Fruit fly (Drosophila melanogaster) whole organism, pupa: ENCODE data around the gene alphaTub85E.
"Not testable (repeated sequence)": the region's sequence is repeated elsewhere in the genome, so short reads cannot be mapped to it uniquely, and the experiment has no call there.

Source experiments
- CG10348 ChIP-seq: fragments of 200-800 bp; sonication (Bioruptor generic); IDR thresholded peaks from 2 replicates; pipeline ENCODE4 v1.3.6; 2022; ENCODE audit warnings: missing biosample characterization, missing genetic modification characterization
- CG12605 ChIP-seq: fragments of 200-800 bp; sonication (Bioruptor generic); IDR thresholded peaks from 2 replicates; pipeline ENCODE4 v1.3.6; 2022; ENCODE audit warnings: missing biosample characterization, missing genetic modification characterization
- CG13204 ChIP-seq: fragments of 200-800 bp; sonication (Bioruptor generic); optimal IDR thresholded peaks from 2 replicates; lab custom pipeline; 2018; ENCODE audit warnings: missing biosample characterization, mild to moderate bottlenecking, missing genetic modification characterization, moderate library complexity
- CG14655 ChIP-seq: fragments of 200-800 bp; sonication (Bioruptor generic); optimal IDR thresholded peaks from 3 replicates; lab custom pipeline; 2017; ENCODE audit warnings: mild to moderate bottlenecking, missing biosample characterization, missing genetic modification reagents, missing genetic modification characterization
- CG15710 ChIP-seq: fragments of 200-800 bp; sonication (Bioruptor generic); optimal IDR thresholded peaks from 2 replicates; lab custom pipeline; 2018; ENCODE audit warnings: missing biosample characterization, mild to moderate bottlenecking, missing genetic modification characterization, moderate library complexity
- CG17806 ChIP-seq: fragments of 200-800 bp; sonication (Bioruptor generic); optimal IDR thresholded peaks from 2 replicates; lab custom pipeline; 2018; ENCODE audit warnings: missing biosample characterization, mild to moderate bottlenecking, missing genetic modification characterization, moderate library complexity
- CG32121 ChIP-seq: fragments of 200-800 bp; sonication (Bioruptor generic); IDR thresholded peaks from 2 replicates; pipeline ENCODE4 v1.3.6; 2022; ENCODE audit warnings: missing biosample characterization, missing genetic modification characterization
- CG34367 ChIP-seq: fragments of 200-800 bp; sonication (Bioruptor generic); optimal IDR thresholded peaks from 2 replicates; lab custom pipeline; 2018; ENCODE audit warnings: missing biosample characterization, mild to moderate bottlenecking, missing genetic modification characterization
- CG4496 ChIP-seq: fragments of 200-800 bp; sonication (Bioruptor generic); IDR thresholded peaks from 3 replicates; pipeline ENCODE4 v1.3.6; 2022; ENCODE audit warnings: missing biosample characterization, missing genetic modification characterization
- CG8159 ChIP-seq: fragments of 200-800 bp; sonication (Bioruptor generic); optimal IDR thresholded peaks from 3 replicates; lab custom pipeline; 2018; ENCODE audit warnings: missing biosample characterization, mild to moderate bottlenecking, missing genetic modification characterization, moderate library complexity
- CG8301 ChIP-seq: fragments of 200-800 bp; sonication (Bioruptor generic); optimal IDR thresholded peaks from 2 replicates; lab custom pipeline; 2018; ENCODE audit warnings: missing biosample characterization, mild to moderate bottlenecking, missing genetic modification characterization
- CG9948 ChIP-seq: fragments of 200-800 bp; sonication (Bioruptor generic); optimal IDR thresholded peaks from 2 replicates; lab custom pipeline; 2018; ENCODE audit warnings: missing biosample characterization, mild to moderate bottlenecking, missing genetic modification characterization, moderate library complexity
- D1 ChIP-seq: fragments of 200-800 bp; sonication (Bioruptor generic); optimal IDR thresholded peaks from 2 replicates; lab custom pipeline; 2018; ENCODE audit warnings: missing biosample characterization, mild to moderate bottlenecking, missing genetic modification characterization, moderate library complexity
- EcR ChIP-seq: fragments of 200-800 bp; sonication (Bioruptor generic); optimal IDR thresholded peaks from 3 replicates; lab custom pipeline; 2019; ENCODE audit warnings: missing biosample characterization, missing genetic modification characterization, mild to moderate bottlenecking, moderate library complexity, missing genetic modification reagents
- Ets98B ChIP-seq: fragments of 200-800 bp; sonication (Bioruptor generic); IDR thresholded peaks from 2 replicates; pipeline ENCODE4 v1.3.6; 2022; ENCODE audit warnings: missing biosample characterization, missing genetic modification characterization
- Pif1A ChIP-seq: fragments of 200-800 bp; sonication (Bioruptor generic); optimal IDR thresholded peaks from 3 replicates; lab custom pipeline; 2016; ENCODE audit warnings: missing biosample characterization, missing genetic modification characterization
- Pif1B ChIP-seq: fragments of 200-800 bp; sonication (Bioruptor generic); optimal IDR thresholded peaks from 3 replicates; lab custom pipeline; 2016; ENCODE audit warnings: missing biosample characterization, missing genetic modification characterization
- Snoo ChIP-seq: fragments of 200-800 bp; sonication (Bioruptor generic); optimal IDR thresholded peaks from 3 replicates; lab custom pipeline; 2017; ENCODE audit warnings: missing biosample characterization, mild to moderate bottlenecking, missing genetic modification characterization, inconsistent platforms
- gl ChIP-seq: fragments of 200-800 bp; sonication (Bioruptor generic); optimal IDR thresholded peaks from 2 replicates; lab custom pipeline; 2018; ENCODE audit warnings: missing biosample characterization, mild to moderate bottlenecking, missing genetic modification characterization
- rn ChIP-seq: fragments of 200-800 bp; sonication (Bioruptor generic); IDR thresholded peaks from 2 replicates; pipeline ENCODE4 v1.3.6; 2022; ENCODE audit warnings: missing biosample characterization, missing genetic modification characterization

Gene alphaTub85E

dm6 chr3R:9692675-9693129 is 40.3 kb downstream of the alphaTub85E start, which contains the start of the genes Unc-115b, p24-2 and CG32939:
Unc-115b (minus strand) TSS chr3R:9692775.
p24-2 (minus strand) TSS chr3R:9692794.
CG32939 (plus strand) TSS chr3R:9693079.
- not testable (repeated sequence) for TF ChIP-seq CG13204 (GFP tag; lab: Kevin White, UChicago); rn; CG12605 (GFP tag; lab: Robert Waterston, UW)

- TF ChIP-seq CG17806 (tag; lab: Kevin White, UChicago); CG14655 (GFP tag; lab: Kevin White, UChicago); CG12605 (GFP tag; lab: Robert Waterston, UW): not testable (repeated sequence)
Observed at dm6 chr3R:9685376-9685775, 47.7 kb downstream of the alphaTub85E start, which contains the start of the genes eca and CG18542. eca (minus strand) TSS chr3R:9685476. CG18542 (plus strand) TSS chr3R:9685760.

DNA sequence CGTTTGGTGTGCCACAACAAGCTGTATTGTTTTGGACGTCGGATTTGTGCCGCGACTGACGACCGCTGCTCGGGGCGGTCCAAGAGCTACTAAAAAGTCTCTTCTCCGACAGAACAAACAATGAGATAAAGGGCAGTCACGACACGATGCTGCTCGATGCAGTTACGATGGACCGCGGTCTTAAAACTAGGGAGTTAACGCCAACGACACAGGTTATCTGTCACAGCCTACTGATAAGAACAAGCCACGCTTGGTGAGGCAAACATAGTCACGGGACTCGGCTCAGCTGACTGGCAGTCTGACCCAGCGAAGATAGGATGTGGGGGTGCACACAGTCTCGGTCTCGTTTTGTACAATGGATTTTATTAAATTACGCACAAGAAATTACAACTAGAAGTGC is 48.9 kb downstream of the alphaTub85E start, which contains the start of gene CG9444:
CG9444 (minus strand) TSS at position 140 of the 400 bp plus-strand sequence.
- TF ChIP-seq Snoo (tag; lab: Kevin White, UChicago) (no peak), CG14655 (GFP tag; lab: Kevin White, UChicago) (no peak), CG15710 (tag; lab: Kevin White, UChicago) (no peak), CG17806 (tag; lab: Kevin White, UChicago) (no peak), CG34367 (tag; lab: Kevin White, UChicago) (no peak), CG12605 (GFP tag; lab: Robert Waterston, UW) (no peak), gl (no peak), CG4496 (no peak), Pif1A (no peak), CG32121 (no peak), rn (no peak), CG10348 (no peak), EcR (GFP tag; lab: Kevin White, UChicago) (no peak), Pif1B (GFP tag; lab: Kevin White, UChicago) (no peak), D1 (tag; lab: Kevin White, UChicago) (no peak), CG13204 (GFP tag; lab: Kevin White, UChicago) (no peak), CG9948 (tag; lab: Kevin White, UChicago) (no peak), CG8159 (tag; lab: Kevin White, UChicago) (no peak), Ets98B (no peak)

DNA sequence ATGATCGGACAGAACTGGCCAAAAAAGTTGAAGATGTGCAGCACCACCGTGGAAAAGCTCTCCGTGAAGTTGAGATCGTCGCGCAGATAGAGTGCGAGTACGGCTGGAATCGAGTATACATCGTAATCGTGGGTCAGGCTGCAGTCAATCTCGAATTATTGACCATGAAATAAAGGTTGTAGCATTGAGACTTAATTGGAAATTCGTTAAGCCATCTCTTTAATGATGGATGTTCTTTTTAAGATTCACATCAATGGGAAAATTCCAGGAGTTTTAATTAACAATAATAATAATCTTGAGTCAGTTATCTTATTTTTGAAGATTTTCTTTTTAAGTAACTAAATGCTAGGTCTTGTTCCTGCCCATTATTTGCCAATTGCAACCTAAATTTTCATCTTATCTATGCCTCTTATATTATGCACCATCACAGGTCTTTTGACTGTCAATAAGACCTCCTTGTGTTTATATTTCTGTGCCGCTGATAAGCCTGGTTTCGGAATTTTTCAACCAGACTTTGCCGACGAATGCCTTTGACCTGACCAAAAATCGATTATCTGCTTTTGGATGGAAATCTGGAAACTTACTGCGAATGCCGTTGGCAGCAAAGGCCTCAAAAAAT is 49.9 kb downstream of the alphaTub85E start:
- TF ChIP-seq Pif1B (GFP tag; lab: Kevin White, UChicago) = no peak
- no peak for TF ChIP-seq CG8301 (tag; lab: Kevin White, UChicago)
- no peak for TF ChIP-seq CG34367 (tag; lab: Kevin White, UChicago)
- no peak for TF ChIP-seq Ets98B
- no peak for TF ChIP-seq CG13204 (GFP tag; lab: Kevin White, UChicago)
- no peak for TF ChIP-seq EcR (GFP tag; lab: Kevin White, UChicago)
- no peak for TF ChIP-seq CG8159 (tag; lab: Kevin White, UChicago)
- no peak for TF ChIP-seq CG14655 (GFP tag; lab: Kevin White, UChicago)
- no peak for TF ChIP-seq CG17806 (tag; lab: Kevin White, UChicago)
- no peak for TF ChIP-seq CG4496
- TF ChIP-seq CG9948 (tag; lab: Kevin White, UChicago) = no peak
- TF ChIP-seq gl = no peak
- no peak for TF ChIP-seq CG12605 (GFP tag; lab: Robert Waterston, UW)
- TF ChIP-seq Pif1A = no peak
- no peak for TF ChIP-seq rn
